Worm (Caenorhabditis elegans): ENCODE data around the gene lron-3.

DNA sequence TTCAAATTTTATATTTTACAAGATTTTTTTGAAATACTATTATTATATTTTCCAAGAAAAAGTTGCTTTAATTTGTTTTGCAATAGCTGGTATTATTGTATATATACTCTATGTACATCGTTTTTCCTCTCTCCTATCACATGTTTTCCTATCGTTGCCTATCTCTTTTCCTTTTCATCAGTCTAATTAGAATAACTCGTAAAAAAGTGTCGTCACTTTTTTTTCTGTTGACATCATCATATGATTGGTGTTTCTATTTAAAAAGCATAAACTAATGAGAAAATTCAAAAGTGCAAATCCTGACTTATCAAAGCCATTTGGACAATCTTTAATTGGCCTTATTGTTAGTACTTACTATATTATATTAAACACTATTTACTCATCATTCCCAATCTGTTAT, 21.7 kb downstream of the lron-3 start:
- TF ChIP-seq ceh-16 (tag; optimal IDR thresholded peaks at IDR 0.05): no peak
- no peak for TF ChIP-seq lin-13 (GFP tag; optimal IDR thresholded peaks at IDR 0.05)
- TF ChIP-seq skn-1 (tag; optimal IDR thresholded peaks at IDR 0.05): no peak
- TF ChIP-seq lin-39 (tag; optimal IDR thresholded peaks at IDR 0.05): no peak
- no peak for TF ChIP-seq aly-2 (tag; optimal IDR thresholded peaks at IDR 0.05)
- no peak for TF ChIP-seq sma-3 (GFP tag; optimal IDR thresholded peaks at IDR 0.05)
- TF ChIP-seq snpc-4 (tag; optimal IDR thresholded peaks at IDR 0.05): no peak
- TF ChIP-seq lin-11 (tag; optimal IDR thresholded peaks at IDR 0.05): no peak
- no peak for TF ChIP-seq nhr-77 (tag; optimal IDR thresholded peaks at IDR 0.05)

All from whole organism, L2 larva.